Worm (Caenorhabditis elegans): Measurements from ENCODE around the gene rab-1.

The rab-1 gene

DNA sequence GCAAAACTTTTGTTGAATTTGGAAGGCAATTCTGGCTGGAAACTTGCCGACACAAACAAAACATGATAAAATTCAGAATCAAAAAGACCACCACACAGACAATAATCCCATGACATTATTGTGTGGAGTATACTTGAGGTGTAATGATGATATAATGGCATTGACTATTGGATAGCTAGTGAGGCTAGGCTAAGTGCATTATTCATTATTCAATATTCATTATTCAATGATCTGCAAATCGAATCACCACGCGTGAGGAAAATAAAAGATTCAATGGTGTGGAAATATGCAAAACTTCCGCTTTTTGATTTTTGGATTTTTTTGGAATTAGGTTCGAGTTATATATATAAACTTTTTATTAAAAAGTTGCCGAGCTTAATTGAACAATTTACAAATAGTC, 40.2 kb downstream of the rab-1 start:
- TF ChIP-seq unc-62 (GFP tag; optimal IDR thresholded peaks at IDR 0.05 in 1 of 2) (no peak), unc-62 (tag; optimal IDR thresholded peaks at IDR 0.05) (no peak), daf-8 (GFP tag; IDR thresholded peaks at IDR 0.05) (no peak), gei-8 (GFP tag; optimal IDR thresholded peaks at IDR 0.05) (no peak)

DNA sequence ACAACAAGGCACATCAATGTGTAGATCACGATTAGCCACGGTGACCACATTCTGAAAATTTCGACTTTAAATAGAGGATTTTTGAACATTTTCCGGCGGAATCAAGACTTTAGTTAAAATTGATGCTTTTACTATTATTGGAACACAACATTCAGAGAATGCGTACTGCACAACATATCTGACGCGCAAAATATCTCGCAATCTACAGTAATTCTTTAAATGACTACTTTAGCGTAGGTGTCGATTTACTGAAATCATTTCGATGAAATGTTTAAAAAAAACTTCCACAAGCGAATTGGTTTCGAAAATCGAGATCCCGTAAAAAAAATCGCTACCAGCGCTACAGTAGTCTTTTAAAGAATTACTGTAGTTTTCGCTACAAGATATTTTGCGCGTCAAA, 43.3 kb downstream of the rab-1 start, which contains the start of gene Y50D4A.10:
Gene Y50D4A.10 (minus strand): TSS at position 57 of the 400 bp plus-strand sequence.
- no peak for TF ChIP-seq ztf-11 (tag; optimal IDR thresholded peaks at IDR 0.05)
- TF ChIP-seq duxl-1 (tag; optimal IDR thresholded peaks at IDR 0.05; ENCODE audit: poor library complexity): no peak
- no peak for TF ChIP-seq zfp-3 (GFP tag; conservative IDR thresholded peaks at IDR 0.05)
- no peak for TF ChIP-seq tag-97 (GFP tag; IDR thresholded peaks at IDR 0.05)
- no peak for TF ChIP-seq ama-1 (optimal IDR thresholded peaks at IDR 0.05)
- no peak for TF ChIP-seq dmd-9 (GFP tag; IDR thresholded peaks at IDR 0.05)
- no peak for TF ChIP-seq daf-12 (tag; optimal IDR thresholded peaks at IDR 0.05)
- no peak for TF ChIP-seq ceh-44 (GFP tag; IDR thresholded peaks at IDR 0.05)
- no peak for TF ChIP-seq hif-1 (tag; optimal IDR thresholded peaks at IDR 0.05)
